Worm (Caenorhabditis elegans) whole organism, L1 larva: Measurements from ENCODE around the gene nish-1.

ENCODE experiments used
- mep-1 ChIP-seq: fragments of 150-350 bp; optimal IDR thresholded peaks from 2 replicates; lab custom pipeline; 2014; ENCODE audit warnings: missing biosample characterization, missing genetic modification characterization
- skn-1 ChIP-seq: fragments of 150-350 bp; optimal IDR thresholded peaks from 2 replicates; lab custom pipeline; 2014; ENCODE audit warnings: missing biosample characterization, missing genetic modification characterization
- tbx-2 ChIP-seq: sonication (generic microtip); optimal IDR thresholded peaks from 2 replicates; lab custom pipeline; 2016; ENCODE audit warnings: missing genetic modification characterization, missing compliant biosample characterization
- unc-130 ChIP-seq: fragments of 150-350 bp; optimal IDR thresholded peaks from 2 replicates; lab custom pipeline; 2017; ENCODE audit warnings: missing biosample characterization, missing genetic modification characterization, inconsistent platforms

- TF ChIP-seq tbx-2 (tag; lab: Kevin White, UChicago) = no peak
- no peak for TF ChIP-seq mep-1 (tag; lab: Kevin White, UChicago)
- TF ChIP-seq unc-130 (tag; lab: Kevin White, UChicago) = no peak
- no peak for TF ChIP-seq skn-1 (tag; lab: Kevin White, UChicago)
Measured at ce11 chrIV:10916134-10916533, 52.0 kb downstream of the nish-1 start.
